Worm (Caenorhabditis elegans): ENCODE results near the gene K03H1.12.

ce11 chrIII:9972192-9972811 is 30.9 kb downstream of the K03H1.12 start:
- TF ChIP-seq F49E8.2 (tag; optimal IDR thresholded peaks at IDR 0.05; ENCODE audit: borderline replicate concordance) (no peak), fos-1 (tag; optimal IDR thresholded peaks at IDR 0.05) (no peak), nhr-111 (GFP tag; optimal IDR thresholded peaks at IDR 0.05) (no peak), lir-3 (tag; optimal IDR thresholded peaks at IDR 0.05) (no peak), lin-1 (GFP tag; IDR thresholded peaks at IDR 0.05) (no peak), cey-2 (tag; optimal IDR thresholded peaks at IDR 0.05; ENCODE audit: borderline replicate concordance, insufficient read depth) (no peak), zag-1 (tag; optimal IDR thresholded peaks at IDR 0.05) (no peak), mdl-1 (tag; optimal IDR thresholded peaks at IDR 0.05) (no peak), nhr-10 (tag; optimal IDR thresholded peaks at IDR 0.05) (no peak)

Data from whole organism, L4 larva.